Worm (Caenorhabditis elegans): ENCODE measurements around the gene Y48A6C.8.

- TF ChIP-seq lsy-2 (tag; optimal IDR thresholded peaks at IDR 0.05) (no peak), unc-62 (GFP tag; optimal IDR thresholded peaks at IDR 0.05 in 1 of 2) (no peak), unc-62 (tag; optimal IDR thresholded peaks at IDR 0.05) (no peak), ceh-20 (GFP tag; IDR thresholded peaks at IDR 0.05) (no peak), tra-1 (GFP tag; IDR thresholded peaks at IDR 0.05) (no peak), pqm-1 (tag; optimal IDR thresholded peaks at IDR 0.05) (no peak), Y75B8A.6 (GFP tag; IDR thresholded peaks at IDR 0.05) (no peak), lin-15B (tag; optimal IDR thresholded peaks at IDR 0.05) (no peak), hif-1 (tag; optimal IDR thresholded peaks at IDR 0.05) (no peak), F49E8.2 (tag; optimal IDR thresholded peaks at IDR 0.05; ENCODE audit: borderline replicate concordance) (no peak), sdz-12 (GFP tag; optimal IDR thresholded peaks at IDR 0.05) (no peak), skn-1 (tag; optimal IDR thresholded peaks at IDR 0.05) (no peak), egl-27 (tag; optimal IDR thresholded peaks at IDR 0.05) (no peak)
These were observed 27.1 kb upstream of the Y48A6C.8 start, which contains the start of gene cku-70 for ce11 chrIII:11154527-11154926.
